Worm (Caenorhabditis elegans): ENCODE data around the gene ucr-2.2.

DNA sequence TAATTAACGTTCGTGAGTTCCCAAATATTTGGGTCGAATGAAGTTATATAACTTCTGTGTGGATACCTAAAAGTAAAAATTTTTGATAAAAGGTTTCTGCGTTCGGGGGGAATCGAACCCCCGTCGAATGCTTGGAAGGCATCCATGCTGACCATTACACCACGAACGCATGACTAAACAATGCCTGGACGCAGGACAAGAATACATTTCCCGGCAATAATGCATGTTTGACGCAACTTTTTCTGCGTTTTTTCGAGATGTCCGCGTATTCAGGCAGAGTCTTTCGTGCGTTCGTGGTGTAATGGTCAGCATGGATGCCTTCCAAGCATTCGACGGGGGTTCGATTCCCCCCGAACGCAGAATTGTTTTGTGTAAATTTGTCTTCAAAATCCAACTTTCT lies 27.0 kb downstream of the ucr-2.2 start:
- TF ChIP-seq ttx-3 (tag; optimal IDR thresholded peaks at IDR 0.05) (no peak), ceh-22 (tag; optimal IDR thresholded peaks at IDR 0.05) (no peak), ama-1 (optimal IDR thresholded peaks at IDR 0.05) (no peak), syd-9 (tag; optimal IDR thresholded peaks at IDR 0.05) (no peak)

Data from whole organism, late embryonic.